Worm (Caenorhabditis elegans): ENCODE data around the gene Y47D3A.34.

Gene Y47D3A.34

ce11 chrIII:11202992-11203391, 31.7 kb downstream of the Y47D3A.34 start:
- TF ChIP-seq cnd-1 (tag; optimal IDR thresholded peaks at IDR 0.05) (no peak), sptf-1 (tag; optimal IDR thresholded peaks at IDR 0.05) (peak; percentile 46)

DNA sequence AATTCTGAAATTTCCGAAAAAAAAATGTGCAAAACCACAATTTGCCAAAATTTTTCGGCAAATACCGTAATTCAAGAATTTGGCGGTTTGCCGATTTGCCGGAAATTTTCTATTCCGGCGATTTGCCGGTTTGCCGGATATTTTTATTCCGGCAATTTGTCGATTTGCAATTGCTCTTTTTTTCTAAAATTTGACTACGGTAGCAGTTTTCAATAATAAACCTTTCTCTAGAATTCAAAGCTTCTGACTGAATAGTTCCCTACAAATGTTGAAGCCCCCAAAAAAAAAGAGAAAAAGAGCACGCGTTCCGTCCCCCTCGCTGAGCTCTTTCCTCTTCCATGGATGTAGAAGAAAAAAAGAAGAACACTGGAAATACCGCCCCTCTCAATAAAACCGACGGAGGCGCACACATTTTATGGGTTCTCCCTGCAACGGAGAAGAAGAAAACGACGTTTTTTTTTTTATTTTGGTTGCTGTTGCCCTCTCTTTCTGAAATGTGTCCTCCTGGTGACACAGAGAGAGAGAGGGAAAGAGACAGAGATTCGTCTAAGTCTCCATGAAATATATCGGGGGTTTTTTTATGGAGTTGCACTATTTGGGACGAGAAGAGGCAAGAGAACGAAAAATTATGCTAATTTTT, 33.7 kb downstream of the Y47D3A.34 start:
- TF ChIP-seq nhr-237 (tag; optimal IDR thresholded peaks at IDR 0.05), result no peak
- TF ChIP-seq snpc-4 (tag; optimal IDR thresholded peaks at IDR 0.05), result no peak
- TF ChIP-seq blmp-1 (tag; optimal IDR thresholded peaks at IDR 0.05), result no peak
- no peak for TF ChIP-seq hlh-1 (tag; optimal IDR thresholded peaks at IDR 0.05)
- TF ChIP-seq drap-1 (GFP tag; optimal IDR thresholded peaks at IDR 0.05), result no peak
- TF ChIP-seq flh-1 (GFP tag; optimal IDR thresholded peaks at IDR 0.05), result no peak
- no peak for TF ChIP-seq sem-2 (GFP tag; optimal IDR thresholded peaks at IDR 0.05)
- no peak for TF ChIP-seq lin-13 (tag; optimal IDR thresholded peaks at IDR 0.05)
- TF ChIP-seq ces-1 (GFP tag; optimal IDR thresholded peaks at IDR 0.05), result no peak
- TF ChIP-seq nhr-76 (tag; optimal IDR thresholded peaks at IDR 0.05), result no peak
- TF ChIP-seq elt-1 (tag; optimal IDR thresholded peaks at IDR 0.05; ENCODE audit: borderline replicate concordance, insufficient read depth), result no peak
- no peak for TF ChIP-seq lin-32 (GFP tag; optimal IDR thresholded peaks at IDR 0.05)
- TF ChIP-seq unc-39 (tag; optimal IDR thresholded peaks at IDR 0.05), result no peak
- TF ChIP-seq bed-3 (GFP tag; optimal IDR thresholded peaks at IDR 0.05), result no peak
- TF ChIP-seq ceh-83 (GFP tag; optimal IDR thresholded peaks at IDR 0.05), result no peak
- TF ChIP-seq ceh-43 (GFP tag; optimal IDR thresholded peaks at IDR 0.05), result no peak
- TF ChIP-seq nhr-12 (tag; optimal IDR thresholded peaks at IDR 0.05), result no peak

ce11 chrIII:11197327-11197726, 37.3 kb downstream of the Y47D3A.34 start:
- TF ChIP-seq lin-32 (GFP tag; optimal IDR thresholded peaks at IDR 0.05) (no peak), sem-2 (GFP tag; optimal IDR thresholded peaks at IDR 0.05) (no peak), sptf-1 (tag; optimal IDR thresholded peaks at IDR 0.05) (no peak), snpc-4 (tag; optimal IDR thresholded peaks at IDR 0.05) (no peak)

DNA sequence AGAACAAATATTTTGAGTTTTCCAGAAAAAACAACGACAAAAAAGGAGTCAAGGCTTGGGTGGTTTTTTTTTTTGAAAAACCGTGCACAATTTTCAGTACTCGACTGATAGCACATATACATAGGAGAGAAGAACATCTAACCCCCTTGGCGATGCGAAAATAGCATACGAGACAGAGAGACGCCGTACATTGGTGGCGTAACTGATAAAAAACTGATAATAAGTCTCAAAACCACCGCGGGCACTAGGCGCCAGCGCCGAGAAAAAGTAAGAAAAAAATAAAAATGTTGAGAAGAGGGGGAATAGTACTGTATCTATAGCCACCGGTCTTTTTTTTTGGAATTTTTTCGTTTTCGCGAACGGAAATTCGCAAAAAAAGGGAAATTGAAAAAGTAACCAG, 39.1 kb downstream of the Y47D3A.34 start:
- no peak for TF ChIP-seq unc-120 (tag; optimal IDR thresholded peaks at IDR 0.05; ENCODE audit: poor library complexity, severe bottlenecking)
- no peak for TF ChIP-seq ham-2 (GFP tag; optimal IDR thresholded peaks at IDR 0.05)
- TF ChIP-seq zip-8 (tag; optimal IDR thresholded peaks at IDR 0.05), result no peak
- TF ChIP-seq tbx-8 (GFP tag; optimal IDR thresholded peaks at IDR 0.05), result no peak
- TF ChIP-seq ceh-39 (tag; optimal IDR thresholded peaks at IDR 0.05), result no peak
- no peak for TF ChIP-seq elt-3 (tag; optimal IDR thresholded peaks at IDR 0.05)
- no peak for TF ChIP-seq nhr-12 (tag; optimal IDR thresholded peaks at IDR 0.05)
- no peak for TF ChIP-seq nhr-76 (tag; optimal IDR thresholded peaks at IDR 0.05)
- no peak for TF ChIP-seq lsy-2 (tag; optimal IDR thresholded peaks at IDR 0.05)
- no peak for TF ChIP-seq sptf-1 (tag; optimal IDR thresholded peaks at IDR 0.05)
- no peak for TF ChIP-seq hlh-1 (tag; optimal IDR thresholded peaks at IDR 0.05)

DNA sequence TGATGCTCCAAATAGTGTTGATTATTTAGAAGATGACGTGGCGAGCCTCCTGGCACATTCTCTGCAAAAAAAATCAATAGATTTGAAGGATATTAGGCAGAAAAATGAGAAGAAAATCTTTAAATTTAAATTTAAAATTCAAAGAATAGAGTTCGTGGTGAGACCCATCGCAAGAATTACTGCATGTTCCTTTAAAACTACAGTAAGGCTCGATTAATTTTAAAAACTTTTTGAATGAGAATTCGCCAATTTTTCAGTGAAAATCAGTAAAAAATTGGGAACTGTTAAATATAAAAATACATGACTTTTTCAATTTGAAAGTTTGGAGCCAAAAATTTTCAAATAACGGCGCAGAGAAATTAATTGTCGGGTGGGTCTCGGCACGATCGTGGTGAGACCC, 39.5 kb downstream of the Y47D3A.34 start, which contains the start of gene tra-1:
Gene tra-1, minus strand, starts transcription at position 62 of the 400 bp plus-strand sequence.
- TF ChIP-seq sem-2 (GFP tag; optimal IDR thresholded peaks at IDR 0.05) (no peak), unc-39 (tag; optimal IDR thresholded peaks at IDR 0.05) (no peak), ceh-83 (GFP tag; optimal IDR thresholded peaks at IDR 0.05) (no peak), ztf-11 (tag; optimal IDR thresholded peaks at IDR 0.05) (no peak), lin-13 (tag; optimal IDR thresholded peaks at IDR 0.05) (no peak), elt-1 (tag; optimal IDR thresholded peaks at IDR 0.05; ENCODE audit: borderline replicate concordance, insufficient read depth) (no peak), mep-1 (tag; optimal IDR thresholded peaks at IDR 0.05) (no peak), hlh-1 (tag; optimal IDR thresholded peaks at IDR 0.05) (no peak), lsy-2 (tag; optimal IDR thresholded peaks at IDR 0.05) (no peak)

- TF ChIP-seq nhr-28 (tag; optimal IDR thresholded peaks at IDR 0.05) (no peak), lin-32 (GFP tag; optimal IDR thresholded peaks at IDR 0.05) (no peak), ham-2 (GFP tag; optimal IDR thresholded peaks at IDR 0.05) (no peak), ztf-11 (tag; optimal IDR thresholded peaks at IDR 0.05) (no peak), unc-39 (tag; optimal IDR thresholded peaks at IDR 0.05) (no peak), ceh-83 (GFP tag; optimal IDR thresholded peaks at IDR 0.05) (no peak), unc-120 (tag; optimal IDR thresholded peaks at IDR 0.05; ENCODE audit: poor library complexity, severe bottlenecking) (no peak), sptf-1 (tag; optimal IDR thresholded peaks at IDR 0.05) (no peak), elt-3 (tag; optimal IDR thresholded peaks at IDR 0.05) (no peak), mab-5 (tag; optimal IDR thresholded peaks at IDR 0.05) (no peak), nhr-2 (tag; optimal IDR thresholded peaks at IDR 0.05) (no peak), blmp-1 (tag; optimal IDR thresholded peaks at IDR 0.05) (no peak), unc-62 (GFP tag; optimal IDR thresholded peaks at IDR 0.05) (no peak), tbx-8 (GFP tag; optimal IDR thresholded peaks at IDR 0.05) (no peak), flh-1 (GFP tag; optimal IDR thresholded peaks at IDR 0.05) (no peak), elt-1 (tag; optimal IDR thresholded peaks at IDR 0.05; ENCODE audit: borderline replicate concordance, insufficient read depth) (no peak), cnd-1 (tag; optimal IDR thresholded peaks at IDR 0.05) (no peak), mls-2 (tag; optimal IDR thresholded peaks at IDR 0.05) (no peak), lin-13 (tag; optimal IDR thresholded peaks at IDR 0.05) (no peak)
Observed at ce11 chrIII:11194123-11194522, 40.5 kb downstream of the Y47D3A.34 start.
